Fruit fly (Drosophila melanogaster) whole organism, embryonic: Measurements from ENCODE around the gene CG34461.
A peak's percentile ranks its signal among the peaks of the same experiment; 100 is the strongest.

Experiments used
- B-H2 ChIP-seq: fragments of 200-800 bp; sonication (Bioruptor generic); optimal IDR thresholded peaks from 2 replicates; lab custom pipeline; 2018; ENCODE audit warnings: missing biosample characterization, mild to moderate bottlenecking, missing genetic modification characterization
- Bdp1 ChIP-seq: fragments of 200-800 bp; sonication (Bioruptor generic); optimal IDR thresholded peaks from 3 replicates; lab custom pipeline; 2016; ENCODE audit warnings: missing biosample characterization, missing genetic modification characterization
- CG10147 ChIP-seq: fragments of 200-800 bp; sonication (Bioruptor generic); optimal IDR thresholded peaks from 2 replicates; lab custom pipeline; 2019; ENCODE audit warnings: missing biosample characterization, mild to moderate bottlenecking, missing genetic modification characterization, moderate library complexity
- CG12744 ChIP-seq: fragments of 200-800 bp; sonication (Bioruptor generic); optimal IDR thresholded peaks from 2 replicates; lab custom pipeline; 2016; ENCODE audit warnings: missing biosample characterization, missing genetic modification characterization
- CG1647 ChIP-seq: fragments of 200-800 bp; sonication (Bioruptor generic); optimal IDR thresholded peaks from 3 replicates; lab custom pipeline; 2016; ENCODE audit warnings: missing biosample characterization, missing genetic modification characterization
- CG17612 ChIP-seq: fragments of 200-800 bp; sonication (Bioruptor generic); IDR thresholded peaks from 2 replicates; pipeline ENCODE4 v1.3.6; 2022; ENCODE audit warnings: missing biosample characterization, missing genetic modification characterization
- CG34422 ChIP-seq: fragments of 200-800 bp; sonication (Bioruptor generic); IDR thresholded peaks from 3 replicates; pipeline ENCODE4 v1.3.6; 2022; ENCODE audit warnings: missing biosample characterization, missing genetic modification characterization
- CG4820 ChIP-seq: fragments of 200-800 bp; sonication (Bioruptor generic); optimal IDR thresholded peaks from 3 replicates; lab custom pipeline; 2016; ENCODE audit warnings: missing biosample characterization, missing genetic modification characterization
- CG4854 ChIP-seq: fragments of 200-800 bp; sonication (Bioruptor generic); optimal IDR thresholded peaks from 2 replicates; lab custom pipeline; 2016; ENCODE audit warnings: missing biosample characterization, missing genetic modification characterization, inconsistent platforms
- CG7786 ChIP-seq: fragments of 200-800 bp; sonication (Bioruptor generic); optimal IDR thresholded peaks from 2 replicates; lab custom pipeline; 2016; ENCODE audit warnings: missing biosample characterization, missing genetic modification characterization
- CG9876 ChIP-seq: fragments of 200-800 bp; sonication (Bioruptor generic); optimal IDR thresholded peaks from 2 replicates; lab custom pipeline; 2016; ENCODE audit warnings: missing biosample characterization, missing genetic modification characterization
- Deaf1 ChIP-seq: fragments of 200-800 bp; optimal IDR thresholded peaks from 3 replicates; lab custom pipeline; 2019; ENCODE audit warnings: missing biosample characterization, mild to moderate bottlenecking, missing genetic modification characterization, moderate library complexity
- Doc3 ChIP-seq: fragments of 200-800 bp; sonication (Bioruptor generic); IDR thresholded peaks from 3 replicates; pipeline ENCODE4 v1.3.6; 2022; ENCODE audit warnings: missing biosample characterization, missing genetic modification characterization; ENCODE audit not compliant: partially characterized antibody
- Dp ChIP-seq: fragments of 200-800 bp; sonication (Bioruptor generic); optimal IDR thresholded peaks from 2 replicates; lab custom pipeline; 2018; ENCODE audit warnings: missing biosample characterization, mild to moderate bottlenecking, missing genetic modification characterization, moderate library complexity
- ERR ChIP-seq: fragments of 200-800 bp; sonication (Bioruptor generic); optimal IDR thresholded peaks from 2 replicates; lab custom pipeline; 2016; ENCODE audit warnings: missing biosample characterization, missing genetic modification characterization
- Fer2 ChIP-seq: fragments of 200-800 bp; sonication (Bioruptor generic); optimal IDR thresholded peaks from 2 replicates; lab custom pipeline; 2018; ENCODE audit warnings: missing biosample characterization, mild to moderate bottlenecking, missing genetic modification characterization, moderate library complexity
- GATAe ChIP-seq: fragments of 200-800 bp; sonication (Bioruptor generic); conservative IDR thresholded peaks from 2 replicates; pipeline ENCODE4 v1.3.6; 2022; ENCODE audit warnings: missing biosample characterization, missing genetic modification characterization
- Gsc ChIP-seq: fragments of 200-800 bp; sonication (Bioruptor generic); IDR thresholded peaks from 2 replicates; pipeline ENCODE4 v1.3.6; 2022; ENCODE audit warnings: missing biosample characterization, missing genetic modification characterization
- Hand ChIP-seq: fragments of 200-800 bp; sonication (Bioruptor generic); optimal IDR thresholded peaks from 2 replicates; lab custom pipeline; 2017; ENCODE audit warnings: mild to moderate bottlenecking, missing biosample characterization, missing genetic modification reagents, missing genetic modification characterization
- Hmx ChIP-seq: fragments of 200-800 bp; sonication (Bioruptor generic); optimal IDR thresholded peaks from 2 replicates; lab custom pipeline; 2016; ENCODE audit warnings: missing biosample characterization, missing genetic modification characterization
- Hr3 ChIP-seq: fragments of 200-800 bp; sonication (Bioruptor generic); optimal IDR thresholded peaks from 3 replicates; lab custom pipeline; 2016; ENCODE audit warnings: missing biosample characterization, missing genetic modification characterization
- MBD-R2 ChIP-seq: fragments of 200-800 bp; sonication (Bioruptor generic); IDR thresholded peaks from 2 replicates; pipeline ENCODE4 v1.3.6; 2022; ENCODE audit warnings: missing biosample characterization, missing genetic modification characterization
- Opbp ChIP-seq: fragments of 200-800 bp; sonication (Bioruptor generic); IDR thresholded peaks from 3 replicates; pipeline ENCODE4 v1.3.6; 2022; ENCODE audit warnings: missing biosample characterization, missing genetic modification characterization; ENCODE audit not compliant: partially characterized antibody
- Optix ChIP-seq: fragments of 200-800 bp; sonication (Bioruptor generic); IDR thresholded peaks from 3 replicates; pipeline ENCODE4 v1.3.6; 2022; ENCODE audit warnings: missing biosample characterization, missing genetic modification characterization
- Sry-δ ChIP-seq: fragments of 200-800 bp; sonication (Bioruptor generic); optimal IDR thresholded peaks from 2 replicates; lab custom pipeline; 2016; ENCODE audit warnings: missing biosample characterization, missing genetic modification characterization
- Ssrp ChIP-seq: fragments of 200-800 bp; sonication (Bioruptor generic); optimal IDR thresholded peaks from 2 replicates; lab custom pipeline; 2018; ENCODE audit warnings: missing biosample characterization, mild to moderate bottlenecking, missing genetic modification characterization, moderate library complexity
- cas ChIP-seq: fragments of 200-800 bp; sonication (Bioruptor generic); IDR thresholded peaks from 2 replicates; pipeline ENCODE4 v1.3.6; 2022; ENCODE audit warnings: missing biosample characterization, missing genetic modification characterization
- chn ChIP-seq: fragments of 200-800 bp; sonication (Bioruptor generic); optimal IDR thresholded peaks from 2 replicates; lab custom pipeline; 2016; ENCODE audit warnings: missing biosample characterization, missing genetic modification characterization
- cwo ChIP-seq: fragments of 200-800 bp; sonication (Bioruptor generic); optimal IDR thresholded peaks from 3 replicates; lab custom pipeline; 2017; ENCODE audit warnings: missing biosample characterization, missing genetic modification characterization, mild to moderate bottlenecking, moderate library complexity, missing genetic modification reagents
- dmrt99B ChIP-seq: fragments of 200-800 bp; sonication (Bioruptor generic); optimal IDR thresholded peaks from 2 replicates; lab custom pipeline; 2018; ENCODE audit warnings: missing biosample characterization, mild to moderate bottlenecking, missing genetic modification characterization, moderate library complexity
- eyg ChIP-seq: fragments of 200-800 bp; sonication (Bioruptor generic); optimal IDR thresholded peaks from 3 replicates; lab custom pipeline; 2016; ENCODE audit warnings: missing biosample characterization, missing genetic modification characterization
- fd96Cb ChIP-seq: fragments of 200-800 bp; sonication (Bioruptor generic); optimal IDR thresholded peaks from 2 replicates; lab custom pipeline; 2018; ENCODE audit warnings: missing biosample characterization, mild to moderate bottlenecking, missing genetic modification characterization, moderate library complexity
- grau ChIP-seq: fragments of 200-800 bp; optimal IDR thresholded peaks from 3 replicates; lab custom pipeline; 2019; ENCODE audit warnings: missing biosample characterization, mild to moderate bottlenecking, missing genetic modification characterization, moderate library complexity
- insv ChIP-seq, 2 experiments: fragments of 200-800 bp; sonication (Bioruptor generic); optimal IDR thresholded peaks; 3 replicates each; lab custom pipeline; 2016 to 2018; ENCODE audit warnings: missing biosample characterization in 2 of 2, missing genetic modification characterization in 2 of 2
- lilli ChIP-seq: fragments of 200-800 bp; sonication (Bioruptor generic); optimal IDR thresholded peaks from 3 replicates; lab custom pipeline; 2016; ENCODE audit warnings: missing biosample characterization, missing genetic modification characterization
- pho ChIP-seq: fragments of 200-800 bp; sonication (Bioruptor generic); optimal IDR thresholded peaks from 2 replicates; lab custom pipeline; 2016; ENCODE audit warnings: missing biosample characterization, missing genetic modification characterization
- prd ChIP-seq, 3 experiments: fragments of >200 bp in 2 of 3; fragments of 200-800 bp in 1 of 3; sonication (Bioruptor generic) in 1 of 3; optimal IDR thresholded peaks in 2 of 3; IDR thresholded peaks in 1 of 3; 2 replicates in 2 of 3; 3 replicates in 1 of 3; pipeline versions ENCODE4 v1.3.6 to Lab custom; 2017 to 2022; ENCODE audit warnings: missing biosample characterization in 1 of 3, missing genetic modification characterization in 1 of 3
- schlank ChIP-seq: fragments of 200-800 bp; sonication (Bioruptor generic); optimal IDR thresholded peaks from 2 replicates; lab custom pipeline; 2018; ENCODE audit warnings: missing biosample characterization, mild to moderate bottlenecking, missing genetic modification characterization
- sd ChIP-seq: fragments of 200-800 bp; sonication (Bioruptor generic); optimal IDR thresholded peaks from 3 replicates; lab custom pipeline; 2018; ENCODE audit warnings: missing biosample characterization, mild to moderate bottlenecking, missing genetic modification characterization, moderate library complexity
- shn ChIP-seq: fragments of 200-800 bp; sonication (Bioruptor generic); optimal IDR thresholded peaks from 3 replicates; lab custom pipeline; 2016; ENCODE audit warnings: missing biosample characterization, missing genetic modification characterization
- sna ChIP-seq: fragments of 200-800 bp; sonication (Bioruptor generic); IDR thresholded peaks from 2 replicates; pipeline ENCODE4 v1.3.6; 2022; ENCODE audit warnings: missing biosample characterization, missing genetic modification characterization; ENCODE audit not compliant: partially characterized antibody
- sr ChIP-seq: fragments of 200-800 bp; sonication (Bioruptor generic); IDR thresholded peaks from 3 replicates; pipeline ENCODE4 v1.3.6; 2022; ENCODE audit warnings: missing biosample characterization, missing genetic modification characterization
- tgo ChIP-seq: fragments of 200-800 bp; sonication (Bioruptor generic); IDR thresholded peaks from 3 replicates; pipeline ENCODE4 v1.3.6; 2022; ENCODE audit warnings: missing biosample characterization, missing genetic modification characterization
- tin ChIP-seq: fragments of 200-800 bp; sonication (Bioruptor generic); optimal IDR thresholded peaks from 3 replicates; lab custom pipeline; 2016; ENCODE audit warnings: missing biosample characterization, missing genetic modification characterization
- tio ChIP-seq: fragments of 200-800 bp; sonication (Bioruptor generic); optimal IDR thresholded peaks from 2 replicates; lab custom pipeline; 2017; ENCODE audit warnings: missing biosample characterization, missing genetic modification characterization, inconsistent platforms
- toy ChIP-seq: fragments of 200-800 bp; sonication (Bioruptor generic); IDR thresholded peaks from 2 replicates; pipeline ENCODE4 v1.3.6; 2022; ENCODE audit warnings: missing biosample characterization, missing genetic modification characterization
- trem ChIP-seq: fragments of 200-800 bp; optimal IDR thresholded peaks from 3 replicates; lab custom pipeline; 2019; ENCODE audit warnings: missing biosample characterization, mild to moderate bottlenecking, missing genetic modification characterization, moderate library complexity
- tup ChIP-seq: fragments of 200-800 bp; sonication (Bioruptor generic); optimal IDR thresholded peaks from 2 replicates; lab custom pipeline; 2016; ENCODE audit warnings: missing biosample characterization, mild to moderate bottlenecking, missing genetic modification characterization, moderate library complexity
- yki ChIP-seq: fragments of >200 bp; optimal IDR thresholded peaks from 3 replicates; lab custom pipeline; 2018
- zfh1 ChIP-seq: fragments of 200-800 bp; sonication (Bioruptor generic); IDR thresholded peaks from 3 replicates; pipeline ENCODE4 v1.3.6; 2022; ENCODE audit warnings: missing biosample characterization, missing genetic modification characterization

Gene CG34461

dm6 chr3L:8358776-8359455 lies 33.3 kb downstream of the CG34461 start (continued):
- TF ChIP-seq fd96Cb (tag; lab: Kevin White, UChicago) = no peak
- TF ChIP-seq Gsc = no peak
- TF ChIP-seq Optix (GFP tag; lab: Robert Waterston, UW) = no peak
- TF ChIP-seq dmrt99B (tag; lab: Kevin White, UChicago) = no peak
- peak; percentile 19 for TF ChIP-seq sd (tag; lab: Kevin White, UChicago)
- TF ChIP-seq CG17612 (GFP tag; lab: Robert Waterston, UW) = no peak
- no peak for TF ChIP-seq toy (GFP tag; lab: Robert Waterston, UW)
- TF ChIP-seq chn (GFP tag; lab: Kevin White, UChicago) = no peak
- peak; percentile 83 for TF ChIP-seq Dp (GFP tag; lab: Kevin White, UChicago)
- no peak for TF ChIP-seq CG4820 (GFP tag; lab: Kevin White, UChicago)
- TF ChIP-seq CG4854 (GFP tag; lab: Kevin White, UChicago) = no peak
- TF ChIP-seq zfh1 = no peak
- TF ChIP-seq tgo = no peak
- TF ChIP-seq yki (lab: Kevin White, UChicago) = no peak
- no peak for TF ChIP-seq B-H2 (GFP tag; lab: Kevin White, UChicago)
- TF ChIP-seq CG34422 = peak; percentile 48; the same call in 1 of the 3 replicates
- TF ChIP-seq Sry-δ (GFP tag; lab: Kevin White, UChicago) = peak; percentile 55
- peak; percentile 51; the same call in 1 of the 3 replicates for TF ChIP-seq Doc3
- no peak for TF ChIP-seq pho (GFP tag; lab: Kevin White, UChicago)
- TF ChIP-seq CG7786 = no peak
- TF ChIP-seq Fer2 (tag; lab: Kevin White, UChicago) = no peak
- TF ChIP-seq Hand (GFP tag; lab: Kevin White, UChicago) = no peak
- no peak; the same call in 2 of the 3 replicates for TF ChIP-seq Opbp (GFP tag; lab: Robert Waterston, UW)
- no peak for TF ChIP-seq tio (GFP tag; lab: Kevin White, UChicago)
- TF ChIP-seq sr = no peak
- peak; percentile 17 for TF ChIP-seq grau
- no peak for TF ChIP-seq Ssrp
- TF ChIP-seq tup (GFP tag; lab: Kevin White, UChicago) = no peak
- TF ChIP-seq eyg (GFP tag; lab: Kevin White, UChicago) = no peak
- TF ChIP-seq Deaf1 (tag; lab: Kevin White, UChicago) = peak; percentile 45
- TF ChIP-seq Bdp1 (GFP tag; lab: Kevin White, UChicago) = no peak
- TF ChIP-seq ERR (GFP tag; lab: Kevin White, UChicago) = no peak
- no peak for TF ChIP-seq Hmx (GFP tag; lab: Kevin White, UChicago)
- TF ChIP-seq shn (GFP tag; lab: Kevin White, UChicago) = no peak
- TF ChIP-seq Hr3 (GFP tag; lab: Kevin White, UChicago) = no peak
- no peak for TF ChIP-seq insv (GFP tag; optimal IDR thresholded peaks at IDR 0.05; lab: Kevin White, UChicago)
- no peak for TF ChIP-seq CG12744
- no peak for TF ChIP-seq CG9876
- TF ChIP-seq sna (GFP tag; lab: Robert Waterston, UW) = peak; percentile 66; the same call in 1 of the 2 replicates
- TF ChIP-seq MBD-R2 (GFP tag; lab: Robert Waterston, UW) = peak; percentile 35; the same call in 1 of the 2 replicates
- no peak for TF ChIP-seq CG10147 (GFP tag; lab: Kevin White, UChicago)
- no peak for TF ChIP-seq trem (tag; lab: Kevin White, UChicago)
- TF ChIP-seq cwo (GFP tag; lab: Kevin White, UChicago) = no peak
- no peak for TF ChIP-seq cas (GFP tag; lab: Robert Waterston, UW)
- TF ChIP-seq prd (optimal IDR thresholded peaks at IDR 0.05; lab: Kevin White, UChicago) = no peak
- no peak for TF ChIP-seq prd (GFP tag; IDR thresholded peaks at IDR 0.05; lab: Robert Waterston, UW)
- TF ChIP-seq schlank = no peak
- no peak for TF ChIP-seq tin
- no peak for TF ChIP-seq lilli
- no peak for TF ChIP-seq CG1647 (GFP tag; lab: Kevin White, UChicago)
- peak; percentile 50 for TF ChIP-seq GATAe (GFP tag; lab: Robert Waterston, UW)
